Fruit fly (Drosophila melanogaster) whole organism, embryonic: Measurements from ENCODE around the gene Ptp10D.

Experiments used
- Adf1 ChIP-seq: fragments of 200-800 bp; sonication (Bioruptor generic); IDR thresholded peaks from 2 replicates; pipeline ENCODE4 v1.3.6; 2022; ENCODE audit warnings: missing biosample characterization, missing genetic modification characterization
- BEAF-32 ChIP-seq: fragments of 200-800 bp; sonication (Bioruptor generic); optimal IDR thresholded peaks from 3 replicates; lab custom pipeline; 2017; ENCODE audit warnings: missing biosample characterization, missing genetic modification characterization, mild to moderate bottlenecking, moderate library complexity, missing genetic modification reagents
- BtbVII ChIP-seq: fragments of 200-800 bp; sonication (Bioruptor generic); optimal IDR thresholded peaks from 3 replicates; lab custom pipeline; 2017; ENCODE audit warnings: missing biosample characterization, mild to moderate bottlenecking, missing genetic modification characterization
- CG10462 ChIP-seq: fragments of 200-800 bp; sonication (Bioruptor generic); optimal IDR thresholded peaks from 2 replicates; lab custom pipeline; 2016; ENCODE audit warnings: missing biosample characterization, missing genetic modification characterization
- CG11696 ChIP-seq: fragments of 200-800 bp; sonication (Bioruptor generic); IDR thresholded peaks from 2 replicates; pipeline ENCODE4 v1.3.6; 2022; ENCODE audit warnings: missing biosample characterization, missing genetic modification characterization
- CG14965 ChIP-seq: fragments of 200-800 bp; sonication (Bioruptor generic); optimal IDR thresholded peaks from 2 replicates; lab custom pipeline; 2016; ENCODE audit warnings: missing biosample characterization, missing genetic modification characterization, borderline replicate concordance
- CG16815 ChIP-seq: fragments of 200-800 bp; sonication (Bioruptor generic); optimal IDR thresholded peaks from 3 replicates; lab custom pipeline; 2017; ENCODE audit warnings: missing biosample characterization, mild to moderate bottlenecking, missing genetic modification characterization
- CG2129 ChIP-seq: fragments of 200-800 bp; sonication (Bioruptor generic); IDR thresholded peaks from 2 replicates; pipeline ENCODE4 v1.3.6; 2022; ENCODE audit warnings: missing biosample characterization, missing genetic modification characterization; ENCODE audit not compliant: partially characterized antibody
- CG30403 ChIP-seq: fragments of 200-800 bp; sonication (Bioruptor generic); optimal IDR thresholded peaks from 3 replicates; lab custom pipeline; 2016; ENCODE audit warnings: missing biosample characterization, missing genetic modification characterization
- CG30431 ChIP-seq: fragments of 200-800 bp; sonication (Bioruptor generic); optimal IDR thresholded peaks from 2 replicates; lab custom pipeline; 2017; ENCODE audit warnings: missing biosample characterization, missing genetic modification characterization
- CG3065 ChIP-seq: fragments of 200-800 bp; sonication (Bioruptor generic); optimal IDR thresholded peaks from 2 replicates; lab custom pipeline; 2016; ENCODE audit warnings: missing biosample characterization, missing genetic modification characterization
- CG31365 ChIP-seq: fragments of 200-800 bp; sonication (Bioruptor generic); optimal IDR thresholded peaks from 2 replicates; lab custom pipeline; 2018; ENCODE audit warnings: missing biosample characterization, mild to moderate bottlenecking, missing genetic modification characterization
- CG31441 ChIP-seq: fragments of 200-800 bp; sonication (Bioruptor generic); IDR thresholded peaks from 2 replicates; pipeline ENCODE4 v1.3.6; 2022; ENCODE audit warnings: missing biosample characterization, missing genetic modification characterization
- CG3407 ChIP-seq: fragments of 200-800 bp; sonication (Bioruptor generic); optimal IDR thresholded peaks from 2 replicates; lab custom pipeline; 2018; ENCODE audit warnings: missing biosample characterization, mild to moderate bottlenecking, missing genetic modification characterization
- CG7357 ChIP-seq: fragments of 200-800 bp; sonication (Bioruptor generic); IDR thresholded peaks from 3 replicates; pipeline ENCODE4 v1.3.6; 2022; ENCODE audit warnings: missing biosample characterization, missing genetic modification characterization
- CG8388 ChIP-seq: fragments of 200-800 bp; sonication (Bioruptor generic); optimal IDR thresholded peaks from 2 replicates; lab custom pipeline; 2019; ENCODE audit warnings: missing biosample characterization, mild to moderate bottlenecking, missing genetic modification characterization, moderate library complexity
- CG8944 ChIP-seq: fragments of 200-800 bp; sonication (Bioruptor generic); optimal IDR thresholded peaks from 3 replicates; lab custom pipeline; 2016; ENCODE audit warnings: missing biosample characterization, missing genetic modification characterization
- CG9437 ChIP-seq: fragments of 200-800 bp; sonication (Bioruptor generic); optimal IDR thresholded peaks from 2 replicates; lab custom pipeline; 2018; ENCODE audit warnings: missing biosample characterization, mild to moderate bottlenecking, missing genetic modification characterization
- CG9609 ChIP-seq: fragments of 200-800 bp; sonication (Bioruptor generic); optimal IDR thresholded peaks from 3 replicates; lab custom pipeline; 2016; ENCODE audit warnings: missing biosample characterization, missing genetic modification characterization
- CrebB ChIP-seq: fragments of 200-800 bp; sonication (Bioruptor generic); optimal IDR thresholded peaks from 3 replicates; lab custom pipeline; 2018; ENCODE audit warnings: missing biosample characterization, mild to moderate bottlenecking, missing genetic modification characterization
- D19A ChIP-seq: fragments of 200-800 bp; optimal IDR thresholded peaks from 3 replicates; lab custom pipeline; 2019; ENCODE audit warnings: missing biosample characterization, mild to moderate bottlenecking, missing genetic modification characterization, moderate library complexity
- Dll ChIP-seq: fragments of 200-800 bp; sonication (Bioruptor generic); IDR thresholded peaks from 4 replicates; pipeline ENCODE4 v1.3.6; 2022; ENCODE audit warnings: missing biosample characterization, missing genetic modification characterization; ENCODE audit not compliant: partially characterized antibody
- Doc3 ChIP-seq: fragments of 200-800 bp; sonication (Bioruptor generic); IDR thresholded peaks from 3 replicates; pipeline ENCODE4 v1.3.6; 2022; ENCODE audit warnings: missing biosample characterization, missing genetic modification characterization; ENCODE audit not compliant: partially characterized antibody
- Eip74EF ChIP-seq, 2 experiments: fragments of 200-800 bp in 1 of 2; fragments of >200 bp in 1 of 2; sonication (Bioruptor generic) in 1 of 2; optimal IDR thresholded peaks; 2 replicates each; lab custom pipeline; 2017 to 2019; ENCODE audit warnings: missing biosample characterization in 2 of 2, missing genetic modification characterization in 2 of 2, mild to moderate bottlenecking in 1 of 2, moderate library complexity in 1 of 2
- GATAe ChIP-seq: fragments of 200-800 bp; sonication (Bioruptor generic); conservative IDR thresholded peaks from 2 replicates; pipeline ENCODE4 v1.3.6; 2022; ENCODE audit warnings: missing biosample characterization, missing genetic modification characterization
- H15 ChIP-seq: fragments of 200-800 bp; sonication (Bioruptor generic); IDR thresholded peaks from 3 replicates; pipeline ENCODE4 v1.3.6; 2022; ENCODE audit warnings: missing biosample characterization, missing genetic modification characterization
- Lhr ChIP-seq: fragments of 200-800 bp; sonication (Bioruptor generic); optimal IDR thresholded peaks from 3 replicates; lab custom pipeline; 2017; ENCODE audit warnings: mild to moderate bottlenecking, missing biosample characterization, missing genetic modification reagents, missing genetic modification characterization
- MESR4 ChIP-seq: fragments of 200-800 bp; sonication (Bioruptor generic); optimal IDR thresholded peaks from 2 replicates; lab custom pipeline; 2018; ENCODE audit warnings: missing biosample characterization, mild to moderate bottlenecking, missing genetic modification characterization, moderate library complexity
- Nf-YB ChIP-seq: fragments of 200-800 bp; sonication (Bioruptor generic); optimal IDR thresholded peaks from 3 replicates; lab custom pipeline; 2019; ENCODE audit warnings: missing biosample characterization, mild to moderate bottlenecking, missing genetic modification characterization, moderate library complexity
- Side ChIP-seq: fragments of 200-800 bp; sonication (Bioruptor generic); optimal IDR thresholded peaks from 2 replicates; lab custom pipeline; 2016; ENCODE audit warnings: missing biosample characterization, missing genetic modification characterization
- Vsx1 ChIP-seq: fragments of 200-800 bp; sonication (Bioruptor generic); optimal IDR thresholded peaks from 2 replicates; lab custom pipeline; 2017; ENCODE audit warnings: missing biosample characterization, mild to moderate bottlenecking, missing genetic modification characterization, missing genetic modification reagents
- Xrp1 ChIP-seq: fragments of 200-800 bp; sonication (Bioruptor generic); IDR thresholded peaks from 2 replicates; pipeline ENCODE4 v1.3.6; 2022; ENCODE audit warnings: missing biosample characterization, missing genetic modification characterization
- bigmax ChIP-seq: fragments of 200-800 bp; sonication (Bioruptor generic); optimal IDR thresholded peaks from 2 replicates; lab custom pipeline; 2018; ENCODE audit warnings: missing biosample characterization, mild to moderate bottlenecking, missing genetic modification characterization
- btn ChIP-seq: fragments of 200-800 bp; sonication (Bioruptor generic); optimal IDR thresholded peaks from 2 replicates; lab custom pipeline; 2016; ENCODE audit warnings: missing biosample characterization, missing genetic modification characterization
- cg ChIP-seq: fragments of 200-800 bp; sonication (Bioruptor generic); optimal IDR thresholded peaks from 3 replicates; lab custom pipeline; 2019; ENCODE audit warnings: missing biosample characterization, mild to moderate bottlenecking, missing genetic modification characterization, moderate library complexity
- chn ChIP-seq: fragments of 200-800 bp; sonication (Bioruptor generic); optimal IDR thresholded peaks from 2 replicates; lab custom pipeline; 2016; ENCODE audit warnings: missing biosample characterization, missing genetic modification characterization
- dan ChIP-seq: fragments of 200-800 bp; sonication (Bioruptor generic); IDR thresholded peaks from 2 replicates; pipeline ENCODE4 v1.3.6; 2022; ENCODE audit warnings: missing biosample characterization, missing genetic modification characterization
- ewg ChIP-seq: fragments of 200-800 bp; sonication (Bioruptor generic); optimal IDR thresholded peaks from 3 replicates; lab custom pipeline; 2017; ENCODE audit warnings: mild to moderate bottlenecking, missing biosample characterization, missing genetic modification reagents, missing genetic modification characterization
- fd64A ChIP-seq: fragments of 200-800 bp; sonication (Bioruptor generic); optimal IDR thresholded peaks from 3 replicates; lab custom pipeline; 2018; ENCODE audit warnings: missing biosample characterization, mild to moderate bottlenecking, missing genetic modification characterization
- gem ChIP-seq: fragments of 200-800 bp; sonication (Bioruptor generic); optimal IDR thresholded peaks from 2 replicates; lab custom pipeline; 2019; ENCODE audit warnings: missing biosample characterization, mild to moderate bottlenecking, missing genetic modification characterization, moderate library complexity
- grau ChIP-seq: fragments of 200-800 bp; optimal IDR thresholded peaks from 3 replicates; lab custom pipeline; 2019; ENCODE audit warnings: missing biosample characterization, mild to moderate bottlenecking, missing genetic modification characterization, moderate library complexity
- gsb ChIP-seq: fragments of 200-800 bp; sonication (Bioruptor generic); IDR thresholded peaks from 2 replicates; pipeline ENCODE4 v1.3.6; 2022; ENCODE audit warnings: missing biosample characterization, missing genetic modification characterization
- hbn ChIP-seq: fragments of 200-800 bp; sonication (Bioruptor generic); IDR thresholded peaks from 2 replicates; pipeline ENCODE4 v1.3.6; 2022; ENCODE audit warnings: missing biosample characterization, missing genetic modification characterization; ENCODE audit not compliant: partially characterized antibody
- mirr ChIP-seq: fragments of 200-800 bp; sonication (Bioruptor generic); optimal IDR thresholded peaks from 3 replicates; lab custom pipeline; 2018; ENCODE audit warnings: missing biosample characterization, mild to moderate bottlenecking, missing genetic modification characterization
- onecut ChIP-seq: fragments of 200-800 bp; sonication (Bioruptor generic); IDR thresholded peaks from 2 replicates; pipeline ENCODE4 v1.3.6; 2022; ENCODE audit warnings: missing biosample characterization, missing genetic modification characterization
- row ChIP-seq: fragments of 200-800 bp; sonication (Bioruptor generic); IDR thresholded peaks from 3 replicates; pipeline ENCODE4 v1.3.6; 2022; ENCODE audit warnings: missing biosample characterization, missing genetic modification characterization
- shn ChIP-seq: fragments of 200-800 bp; sonication (Bioruptor generic); optimal IDR thresholded peaks from 3 replicates; lab custom pipeline; 2016; ENCODE audit warnings: missing biosample characterization, missing genetic modification characterization
- ssp ChIP-seq: fragments of 200-800 bp; sonication (Bioruptor generic); IDR thresholded peaks from 2 replicates; pipeline ENCODE4 v1.3.6; 2022; ENCODE audit warnings: missing biosample characterization, missing genetic modification characterization
- tin ChIP-seq: fragments of 200-800 bp; sonication (Bioruptor generic); optimal IDR thresholded peaks from 3 replicates; lab custom pipeline; 2016; ENCODE audit warnings: missing biosample characterization, missing genetic modification characterization
- tll ChIP-seq, 2 experiments: fragments of 200-800 bp in 1 of 2; fragments of >200 bp in 1 of 2; sonication (Bioruptor generic) in 1 of 2; optimal IDR thresholded peaks; 2 replicates each; lab custom pipeline; 2017 to 2019; ENCODE audit warnings: missing biosample characterization in 2 of 2, missing genetic modification characterization in 2 of 2, mild to moderate bottlenecking in 1 of 2, moderate library complexity in 1 of 2
- vfl ChIP-seq: fragments of 200-800 bp; sonication (Bioruptor generic); optimal IDR thresholded peaks from 2 replicates; lab custom pipeline; 2016; ENCODE audit warnings: missing biosample characterization, missing genetic modification characterization

Gene Ptp10D

DNA sequence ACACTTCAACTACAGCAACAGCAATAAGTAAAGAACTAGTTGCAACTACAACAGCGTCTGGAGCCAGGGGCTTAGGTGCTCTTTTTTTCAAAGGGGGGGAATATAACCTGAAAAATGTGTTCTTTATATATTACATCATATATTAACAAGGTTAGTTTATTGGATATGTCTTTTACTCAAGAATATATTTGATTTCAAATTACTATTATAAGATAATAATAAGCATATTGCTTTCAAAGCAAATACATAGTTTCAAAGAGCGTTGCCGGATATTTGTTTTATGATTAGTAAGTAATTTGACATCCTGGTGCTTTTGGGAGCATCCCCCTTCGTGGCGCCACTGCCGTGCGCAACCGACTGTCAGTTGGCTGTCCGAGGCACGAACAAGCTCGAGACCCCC, 37.3 kb downstream of the Ptp10D start (continued):
- TF ChIP-seq Vsx1 (GFP tag; lab: Kevin White, UChicago), result no peak
- no peak for TF ChIP-seq Doc3 (GFP tag; lab: Robert Waterston, UW)
- no peak for TF ChIP-seq CrebB (tag; lab: Kevin White, UChicago)
- peak in 1 of 2 experiments; percentile 40 for TF ChIP-seq Eip74EF (GFP tag; optimal IDR thresholded peaks at IDR 0.05; lab: Kevin White, UChicago)
- no peak for TF ChIP-seq shn
- no peak for TF ChIP-seq chn
- no peak for TF ChIP-seq BtbVII (GFP tag; lab: Kevin White, UChicago)
- TF ChIP-seq CG10462 (GFP tag; lab: Kevin White, UChicago), result no peak
- TF ChIP-seq CG11696 (GFP tag; lab: Robert Waterston, UW), result no peak
- peak; percentile 60 for TF ChIP-seq grau (tag; lab: Kevin White, UChicago)
- TF ChIP-seq D19A (tag; lab: Kevin White, UChicago), result peak; percentile 58
- no peak for TF ChIP-seq CG8944 (GFP tag; lab: Kevin White, UChicago)
- no peak for TF ChIP-seq CG16815 (GFP tag; lab: Kevin White, UChicago)
- no peak for TF ChIP-seq MESR4 (GFP tag; lab: Kevin White, UChicago)
- TF ChIP-seq hbn, result no peak
- no peak for TF ChIP-seq tin (GFP tag; lab: Kevin White, UChicago)
- TF ChIP-seq ssp (GFP tag; lab: Robert Waterston, UW), result peak; percentile 37; the same call in 1 of the 2 replicates
- no peak for TF ChIP-seq Adf1 (GFP tag; lab: Robert Waterston, UW)
- no peak for TF ChIP-seq CG14965
- TF ChIP-seq fd64A, result no peak
- TF ChIP-seq onecut, result no peak
- TF ChIP-seq vfl, result no peak
- TF ChIP-seq btn, result no peak
- TF ChIP-seq gsb (GFP tag; lab: Robert Waterston, UW), result no peak
- peak; percentile 24 for TF ChIP-seq ewg
- TF ChIP-seq mirr (GFP tag; lab: Kevin White, UChicago), result no peak
- TF ChIP-seq dan, result no peak
- no peak for TF ChIP-seq CG2129 (GFP tag; lab: Robert Waterston, UW)
- no peak for TF ChIP-seq H15 (GFP tag; lab: Robert Waterston, UW)
- peak; percentile 41 for TF ChIP-seq CG30403
- TF ChIP-seq CG7357, result peak; percentile 45; the same call in 1 of the 3 replicates
- peak; percentile 77 for TF ChIP-seq gem (tag; lab: Kevin White, UChicago)
- TF ChIP-seq Nf-YB, result no peak
- TF ChIP-seq CG30431, result no peak
- peak; percentile 65 for TF ChIP-seq Xrp1
- no peak for TF ChIP-seq CG9609
- no peak for TF ChIP-seq GATAe (GFP tag; lab: Robert Waterston, UW)
- TF ChIP-seq CG31441 (GFP tag; lab: Robert Waterston, UW), result no peak; the same call in none of the 2 replicates
- TF ChIP-seq Side (GFP tag; lab: Kevin White, UChicago), result no peak
- peak; percentile 20 for TF ChIP-seq CG3407 (GFP tag; lab: Kevin White, UChicago)
- TF ChIP-seq Lhr (GFP tag; lab: Kevin White, UChicago), result no peak
- TF ChIP-seq BEAF-32 (GFP tag; lab: Kevin White, UChicago), result no peak
- TF ChIP-seq CG31365 (tag; lab: Kevin White, UChicago), result no peak
- no peak for TF ChIP-seq Dll (GFP tag; lab: Robert Waterston, UW)
- TF ChIP-seq tll (GFP tag; optimal IDR thresholded peaks at IDR 0.05; lab: Kevin White, UChicago), result no peak
- TF ChIP-seq CG8388 (GFP tag; lab: Kevin White, UChicago), result peak; percentile 57
- TF ChIP-seq CG3065 (GFP tag; lab: Kevin White, UChicago), result no peak
- no peak for TF ChIP-seq CG9437 (GFP tag; lab: Kevin White, UChicago)
- TF ChIP-seq bigmax (GFP tag; lab: Kevin White, UChicago), result no peak
- peak; percentile 52 for TF ChIP-seq row (GFP tag; lab: Robert Waterston, UW)
- TF ChIP-seq cg (GFP tag; lab: Kevin White, UChicago), result no peak
